Fruit fly (Drosophila melanogaster) S2 (cell line): ENCODE measurements around the gene CG3104.

Experiments used
- CG8478 ChIP-seq: fragments of >200 bp; optimal IDR thresholded peaks from 2 replicates; lab custom pipeline; 2018
- CTCF ChIP-seq, 2 experiments: fragments of >200 bp; optimal IDR thresholded peaks; 2 replicates each; lab custom pipeline; 2018

dm6 chr2L:2905051-2905446 is 49.5 kb upstream of the CG3104 start:
- TF ChIP-seq CG8478 (lab: Kevin White, UChicago) (no peak), CTCF (optimal IDR thresholded peaks at IDR 0.05; lab: Kevin White, UChicago) (no peak)
